Fruit fly (Drosophila melanogaster): ENCODE measurements around the gene N.

dm6 chrX:3150655-3151486, 16.2 kb downstream of the N start:
- TF ChIP-seq CG12768 (GFP tag; optimal IDR thresholded peaks at IDR 0.05): no peak
- no peak for TF ChIP-seq CG33017 (tag; optimal IDR thresholded peaks at IDR 0.05)
- TF ChIP-seq Crg-1 (GFP tag; optimal IDR thresholded peaks at IDR 0.05): no peak
- TF ChIP-seq tj (GFP tag; optimal IDR thresholded peaks at IDR 0.05): no peak
- no peak for TF ChIP-seq Hr96 (GFP tag; optimal IDR thresholded peaks at IDR 0.05)
- no peak for TF ChIP-seq pad (GFP tag; optimal IDR thresholded peaks at IDR 0.05)
- TF ChIP-seq kay (GFP tag; ENCODE audit: borderline replicate concordance): no peak
- TF ChIP-seq toe (GFP tag; optimal IDR thresholded peaks at IDR 0.05): no peak
- no peak for TF ChIP-seq Clk (GFP tag; optimal IDR thresholded peaks at IDR 0.05)
- no peak for TF ChIP-seq Mnt (GFP tag; optimal IDR thresholded peaks at IDR 0.05)
- no peak for TF ChIP-seq CG14711 (tag; optimal IDR thresholded peaks at IDR 0.05)
- no peak for TF ChIP-seq ovo (GFP tag; optimal IDR thresholded peaks at IDR 0.05)
